Worm (Caenorhabditis elegans) whole organism, L3 larva: ENCODE measurements around the gene F49C5.11.

Source experiments
- ama-1 ChIP-seq: fragments of 150-350 bp; optimal IDR thresholded peaks from 2 replicates; lab custom pipeline; 2018
- ceh-9 ChIP-seq: sonication (generic microtip); optimal IDR thresholded peaks from 2 replicates; lab custom pipeline; 2018; ENCODE audit warnings: missing biosample characterization, missing genetic modification characterization
- elt-3 ChIP-seq, 3 experiments: fragments of 150-350 bp in 1 of 3; sonication (generic microtip) in 2 of 3; optimal IDR thresholded peaks; 2 replicates in 2 of 3; 4 replicates in 1 of 3; lab custom pipeline; 2014 to 2017; ENCODE audit warnings: missing biosample characterization in 3 of 3, missing genetic modification characterization in 3 of 3
- lin-39 ChIP-seq: fragments of 150-350 bp; optimal IDR thresholded peaks from 2 replicates; lab custom pipeline; 2018; ENCODE audit warnings: missing biosample characterization, missing genetic modification reagents, missing genetic modification characterization
- mml-1 ChIP-seq: fragments of 150-350 bp; sonication (generic microtip); optimal IDR thresholded peaks from 3 replicates; lab custom pipeline; 2014; ENCODE audit warnings: missing biosample characterization, missing genetic modification characterization
- nhr-11 ChIP-seq: fragments of 150-350 bp; optimal IDR thresholded peaks from 2 replicates; lab custom pipeline; 2014; ENCODE audit warnings: missing biosample characterization, missing genetic modification characterization
- nhr-12 ChIP-seq: fragments of 150-350 bp; optimal IDR thresholded peaks from 2 replicates; lab custom pipeline; 2014; ENCODE audit warnings: missing biosample characterization, missing genetic modification characterization
- nhr-28 ChIP-seq: fragments of 150-350 bp; optimal IDR thresholded peaks from 2 replicates; lab custom pipeline; 2014; ENCODE audit warnings: missing biosample characterization, missing genetic modification characterization
- zag-1 ChIP-seq: fragments of 150-350 bp; optimal IDR thresholded peaks from 2 replicates; lab custom pipeline; 2014; ENCODE audit warnings: missing biosample characterization, missing genetic modification characterization

- TF ChIP-seq zag-1 (tag; lab: Kevin White, UChicago) (no peak), ama-1 (lab: Kevin White, UChicago) (no peak), nhr-12 (tag; lab: Kevin White, UChicago) (no peak), mml-1 (tag; lab: Kevin White, UChicago) (no peak), nhr-11 (tag; lab: Kevin White, UChicago) (no peak), lin-39 (tag; lab: Kevin White, UChicago) (no peak), elt-3 (tag; optimal IDR thresholded peaks at IDR 0.05; lab: Kevin White, UChicago) (no peak), ceh-9 (tag; lab: Kevin White, UChicago) (no peak), nhr-28 (tag; lab: Kevin White, UChicago) (no peak)
Observed at ce11 chrII:12530958-12531357, 24.7 kb upstream of the F49C5.11 start, which contains the start of gene srx-120.
